Worm (Caenorhabditis elegans) whole organism, mixed stage, embryonic: ENCODE results near the gene madf-5.

Experiments
- blmp-1 ChIP-seq: fragments of 150-350 bp; optimal IDR thresholded peaks from 2 replicates; lab custom pipeline; 2014; ENCODE audit warnings: missing biosample characterization, missing genetic modification characterization
- ces-1 ChIP-seq: fragments of 150-350 bp; optimal IDR thresholded peaks from 2 replicates; lab custom pipeline; 2014; ENCODE audit warnings: missing biosample characterization, missing genetic modification reagents, missing genetic modification characterization
- cnd-1 ChIP-seq: fragments of 200-800 bp; sonication (Bioruptor generic); optimal IDR thresholded peaks from 2 replicates; lab custom pipeline; 2018; ENCODE audit warnings: mild to moderate bottlenecking, missing genetic modification characterization, missing compliant biosample characterization
- elt-1 ChIP-seq: sonication (generic microtip); optimal IDR thresholded peaks from 2 replicates; lab custom pipeline; 2017; ENCODE audit warnings: missing genetic modification characterization, mild to moderate bottlenecking, missing compliant biosample characterization, antibody characterized with exemption, moderate library complexity, borderline replicate concordance; ENCODE audit not compliant: insufficient read depth
- lin-13 ChIP-seq: fragments of 150-350 bp; optimal IDR thresholded peaks from 2 replicates; lab custom pipeline; 2014; ENCODE audit warnings: missing biosample characterization, missing genetic modification characterization
- mab-5 ChIP-seq: fragments of 150-350 bp; optimal IDR thresholded peaks from 2 replicates; lab custom pipeline; 2014; ENCODE audit warnings: missing biosample characterization, missing genetic modification characterization
- mep-1 ChIP-seq: fragments of 150-350 bp; optimal IDR thresholded peaks from 2 replicates; lab custom pipeline; 2017; ENCODE audit warnings: missing biosample characterization, missing genetic modification reagents, missing genetic modification characterization, inconsistent platforms
- nhr-237 ChIP-seq: fragments of 150-350 bp; optimal IDR thresholded peaks from 2 replicates; lab custom pipeline; 2014; ENCODE audit warnings: missing biosample characterization, missing genetic modification characterization
- sptf-1 ChIP-seq: sonication (generic microtip); optimal IDR thresholded peaks from 2 replicates; lab custom pipeline; 2017; ENCODE audit warnings: mild to moderate bottlenecking, missing genetic modification characterization, moderate library complexity, missing compliant biosample characterization
- tbx-8 ChIP-seq: fragments of 200-800 bp; sonication (Bioruptor generic); optimal IDR thresholded peaks from 2 replicates; lab custom pipeline; 2018; ENCODE audit warnings: mild to moderate bottlenecking, missing genetic modification characterization, moderate library complexity, missing compliant biosample characterization
- unc-39 ChIP-seq: fragments of 150-350 bp; optimal IDR thresholded peaks from 2 replicates; lab custom pipeline; 2014; ENCODE audit warnings: missing biosample characterization, missing genetic modification characterization
- unc-62 ChIP-seq: fragments of 150-350 bp; optimal IDR thresholded peaks from 2 replicates; lab custom pipeline; 2014; ENCODE audit warnings: missing biosample characterization, missing genetic modification reagents, missing genetic modification characterization

ce11 chrII:14602735-14603134, 29.3 kb downstream of the madf-5 start:
- TF ChIP-seq unc-62 (GFP tag; lab: Kevin White, UChicago) (no peak), tbx-8 (no peak), unc-39 (tag; lab: Kevin White, UChicago) (no peak), ces-1 (no peak), mep-1 (tag; lab: Kevin White, UChicago) (no peak), cnd-1 (tag; lab: Kevin White, UChicago) (no peak), nhr-237 (tag; lab: Kevin White, UChicago) (no peak), elt-1 (no peak), blmp-1 (tag; lab: Kevin White, UChicago) (no peak), sptf-1 (tag; lab: Kevin White, UChicago) (no peak), lin-13 (no peak), mab-5 (no peak)
